Fruit fly (Drosophila melanogaster) whole organism, adult: ENCODE measurements around the gene TAF1B.

Experiments used
- Crg-1 ChIP-seq: fragments of 200-800 bp; sonication (Bioruptor generic); optimal IDR thresholded peaks from 2 replicates; lab custom pipeline; 2016; ENCODE audit warnings: missing biosample characterization, missing genetic modification characterization
- tj ChIP-seq: fragments of 200-800 bp; sonication (Bioruptor generic); optimal IDR thresholded peaks from 3 replicates; lab custom pipeline; 2017; ENCODE audit warnings: missing biosample characterization, mild to moderate bottlenecking, missing genetic modification characterization, moderate library complexity
- toe ChIP-seq: fragments of 200-800 bp; sonication (Bioruptor generic); optimal IDR thresholded peaks from 2 replicates; lab custom pipeline; 2016; ENCODE audit warnings: missing biosample characterization, missing genetic modification characterization

dm6 chr3R:10109938-10110337 is 34.0 kb downstream of the TAF1B start, which contains the start of gene Fmr1:
- TF ChIP-seq tj (GFP tag; lab: Kevin White, UChicago) (peak; percentile 46), toe (GFP tag; lab: Kevin White, UChicago) (no peak), Crg-1 (GFP tag; lab: Kevin White, UChicago) (no peak)
